Worm (Caenorhabditis elegans) whole organism, L4 larva: Measurements from ENCODE around the gene C31G12.4.

Source experiments
- F37D6.2 ChIP-seq: sonication (generic microtip); optimal IDR thresholded peaks from 2 replicates; lab custom pipeline; 2016; ENCODE audit warnings: mild to moderate bottlenecking, missing genetic modification characterization, missing compliant biosample characterization
- F49E8.2 ChIP-seq: sonication (generic microtip); optimal IDR thresholded peaks from 2 replicates; lab custom pipeline; 2016; ENCODE audit warnings: missing compliant biosample characterization, mild to moderate bottlenecking, missing genetic modification characterization, borderline replicate concordance
- ZK546.5 ChIP-seq, 2 experiments: sonication (generic microtip); optimal IDR thresholded peaks; 2 replicates each; lab custom pipeline; 2017; ENCODE audit warnings: missing biosample characterization in 2 of 2, missing genetic modification characterization in 2 of 2
- ceh-82 ChIP-seq: sonication (generic microtip); optimal IDR thresholded peaks from 2 replicates; lab custom pipeline; 2017; ENCODE audit warnings: missing biosample characterization, missing genetic modification characterization
- fos-1 ChIP-seq: fragments of 150-350 bp; optimal IDR thresholded peaks from 2 replicates; lab custom pipeline; 2014; ENCODE audit warnings: missing biosample characterization, missing genetic modification characterization
- hmg-1.1 ChIP-seq: fragments of 200-800 bp; sonication (Bioruptor generic); IDR thresholded peaks from 2 replicates; pipeline ENCODE4 v1.3.6; 2022; ENCODE audit warnings: missing genetic modification reagents, missing genetic modification characterization, missing compliant biosample characterization
- jun-1 ChIP-seq: fragments of 150-350 bp; optimal IDR thresholded peaks from 2 replicates; lab custom pipeline; 2014; ENCODE audit warnings: missing biosample characterization, missing genetic modification reagents, missing genetic modification characterization
- lim-7 ChIP-seq: fragments of 200-800 bp; sonication (Bioruptor generic); IDR thresholded peaks from 2 replicates; pipeline ENCODE4 v1.3.6; 2022; ENCODE audit warnings: missing genetic modification characterization, missing compliant biosample characterization
- nhr-237 ChIP-seq: sonication (generic microtip); optimal IDR thresholded peaks from 2 replicates; lab custom pipeline; 2017; ENCODE audit warnings: missing biosample characterization, missing genetic modification characterization
- php-3 ChIP-seq: fragments of 200-800 bp; sonication (Bioruptor generic); IDR thresholded peaks from 2 replicates; pipeline ENCODE4 v1.3.6; 2022; ENCODE audit warnings: missing genetic modification reagents, missing genetic modification characterization, missing compliant biosample characterization
- skn-1 ChIP-seq: fragments of 150-350 bp; optimal IDR thresholded peaks from 2 replicates; lab custom pipeline; 2014; ENCODE audit warnings: missing biosample characterization, missing genetic modification characterization
- unc-62 ChIP-seq, 3 experiments: fragments of 150-350 bp in 1 of 3; sonication (generic microtip); optimal IDR thresholded peaks in 2 of 3; peaks in 1 of 3; 1 replicate in 1 of 3; 2 replicates in 2 of 3; lab custom pipeline; 2014 to 2017; ENCODE audit warnings: missing biosample characterization in 3 of 3, missing genetic modification characterization in 3 of 3, missing genetic modification reagents in 3 of 3, missing genotype in 1 of 3
- zfp-3 ChIP-seq: fragments of 200-800 bp; sonication (Bioruptor generic); conservative IDR thresholded peaks from 2 replicates; pipeline ENCODE4 v1.3.6; 2022; ENCODE audit warnings: missing genetic modification reagents, missing genetic modification characterization, missing compliant biosample characterization

DNA sequence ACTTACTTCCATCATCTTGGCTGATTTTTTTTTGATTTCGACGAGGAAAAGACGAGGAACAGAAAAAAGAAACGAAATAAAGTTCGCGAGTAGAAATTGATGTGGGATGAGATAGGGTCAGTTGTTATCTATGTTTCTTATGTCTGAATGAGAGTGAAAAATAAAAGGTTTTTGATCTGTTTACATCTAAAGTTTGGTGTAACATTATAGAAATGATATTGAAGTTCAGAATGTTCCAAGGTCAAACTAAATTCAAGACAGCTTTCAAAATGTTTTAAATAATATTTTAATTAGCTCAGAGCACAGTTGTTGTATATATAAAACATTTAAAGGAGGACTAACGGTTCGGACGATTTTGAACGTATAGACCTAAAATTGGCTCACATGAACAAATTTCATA is 30.5 kb upstream of the C31G12.4 start, which contains the start of gene F16H6.7:
- TF ChIP-seq jun-1: no peak
- no peak for TF ChIP-seq lim-7 (GFP tag; lab: Robert Waterston, UW)
- no peak for TF ChIP-seq skn-1 (tag; lab: Kevin White, UChicago)
- TF ChIP-seq zfp-3 (GFP tag; lab: Robert Waterston, UW): no peak
- TF ChIP-seq hmg-1.1 (GFP tag; lab: Robert Waterston, UW): no peak
- no peak for TF ChIP-seq php-3
- no peak for TF ChIP-seq ZK546.5 (tag; optimal IDR thresholded peaks at IDR 0.05; lab: Kevin White, UChicago)
- TF ChIP-seq fos-1 (tag; lab: Kevin White, UChicago): no peak
- no peak for TF ChIP-seq ceh-82 (tag; lab: Kevin White, UChicago)
- TF ChIP-seq unc-62 (GFP tag; optimal IDR thresholded peaks at IDR 0.05 in 1 of 2; lab: Kevin White, UChicago): no peak
- no peak for TF ChIP-seq unc-62 (tag; optimal IDR thresholded peaks at IDR 0.05; lab: Kevin White, UChicago)
- no peak for TF ChIP-seq nhr-237 (tag; lab: Kevin White, UChicago)
- TF ChIP-seq F49E8.2 (tag; lab: Kevin White, UChicago): no peak
- no peak for TF ChIP-seq F37D6.2 (tag; lab: Kevin White, UChicago)
